Fruit fly (Drosophila melanogaster) whole organism: ENCODE measurements around the gene Rab19.

Experiments
- pan ChIP-seq: fragments of >200 bp; optimal IDR thresholded peaks from 2 replicates; lab custom pipeline; 2017
- psq ChIP-seq: fragments of >200 bp; optimal IDR thresholded peaks from 2 replicates; lab custom pipeline; 2017

- TF ChIP-seq pan (no peak), psq (no peak)
Measured at dm6 chr3L:8299224-8300130, 2.7 kb downstream of the Rab19 start, which contains the start of the genes Arl5 and CG13671.
